Worm (Caenorhabditis elegans) whole organism, mixed stage, embryonic: ENCODE data around the gene pst-1.

ENCODE experiments used
- M03D4.4 ChIP-seq: sonication (generic microtip); optimal IDR thresholded peaks from 2 replicates; lab custom pipeline; 2017; ENCODE audit warnings: mild to moderate bottlenecking, missing genetic modification characterization, missing compliant biosample characterization
- bed-3 ChIP-seq: fragments of 200-800 bp; sonication (Bioruptor generic); optimal IDR thresholded peaks from 3 replicates; lab custom pipeline; 2018; ENCODE audit warnings: mild to moderate bottlenecking, missing genetic modification characterization, moderate library complexity, missing compliant biosample characterization
- ceh-39 ChIP-seq: fragments of 150-350 bp; optimal IDR thresholded peaks from 2 replicates; lab custom pipeline; 2014; ENCODE audit warnings: missing biosample characterization, missing genetic modification characterization
- ceh-83 ChIP-seq: fragments of 200-800 bp; sonication (Bioruptor generic); optimal IDR thresholded peaks from 2 replicates; lab custom pipeline; 2018; ENCODE audit warnings: mild to moderate bottlenecking, missing genetic modification characterization, missing compliant biosample characterization
- ces-1 ChIP-seq: fragments of 150-350 bp; optimal IDR thresholded peaks from 2 replicates; lab custom pipeline; 2014; ENCODE audit warnings: missing biosample characterization, missing genetic modification reagents, missing genetic modification characterization
- cnd-1 ChIP-seq: fragments of 200-800 bp; sonication (Bioruptor generic); optimal IDR thresholded peaks from 2 replicates; lab custom pipeline; 2018; ENCODE audit warnings: mild to moderate bottlenecking, missing genetic modification characterization, missing compliant biosample characterization
- drap-1 ChIP-seq: fragments of 200-800 bp; sonication (Bioruptor generic); optimal IDR thresholded peaks from 3 replicates; lab custom pipeline; 2018; ENCODE audit warnings: mild to moderate bottlenecking, missing genetic modification characterization, missing compliant biosample characterization
- elt-1 ChIP-seq: sonication (generic microtip); optimal IDR thresholded peaks from 2 replicates; lab custom pipeline; 2017; ENCODE audit warnings: missing genetic modification characterization, mild to moderate bottlenecking, missing compliant biosample characterization, antibody characterized with exemption, moderate library complexity, borderline replicate concordance; ENCODE audit not compliant: insufficient read depth
- elt-3 ChIP-seq: fragments of 150-350 bp; optimal IDR thresholded peaks from 2 replicates; lab custom pipeline; 2014; ENCODE audit warnings: missing biosample characterization, missing genetic modification characterization
- flh-1 ChIP-seq: fragments of 200-800 bp; sonication (Bioruptor generic); optimal IDR thresholded peaks from 2 replicates; lab custom pipeline; 2018; ENCODE audit warnings: mild to moderate bottlenecking, missing genetic modification characterization, moderate library complexity, missing compliant biosample characterization
- ham-2 ChIP-seq: fragments of 200-800 bp; sonication (Bioruptor generic); optimal IDR thresholded peaks from 2 replicates; lab custom pipeline; 2018; ENCODE audit warnings: mild to moderate bottlenecking, missing genetic modification characterization, missing compliant biosample characterization
- hlh-1 ChIP-seq: fragments of 150-350 bp; optimal IDR thresholded peaks from 2 replicates; lab custom pipeline; 2014; ENCODE audit warnings: missing biosample characterization, missing genetic modification reagents, missing genetic modification characterization
- lin-13 ChIP-seq: fragments of 150-350 bp; optimal IDR thresholded peaks from 2 replicates; lab custom pipeline; 2014; ENCODE audit warnings: missing biosample characterization, missing genetic modification characterization
- lin-32 ChIP-seq: fragments of 200-800 bp; sonication (Bioruptor generic); optimal IDR thresholded peaks from 2 replicates; lab custom pipeline; 2018; ENCODE audit warnings: mild to moderate bottlenecking, missing genetic modification characterization, missing compliant biosample characterization
- lsy-2 ChIP-seq: fragments of 150-350 bp; optimal IDR thresholded peaks from 2 replicates; lab custom pipeline; 2014; ENCODE audit warnings: missing biosample characterization, missing genetic modification characterization
- mab-5 ChIP-seq: fragments of 150-350 bp; optimal IDR thresholded peaks from 2 replicates; lab custom pipeline; 2014; ENCODE audit warnings: missing biosample characterization, missing genetic modification characterization
- mep-1 ChIP-seq: fragments of 150-350 bp; optimal IDR thresholded peaks from 2 replicates; lab custom pipeline; 2017; ENCODE audit warnings: missing biosample characterization, missing genetic modification reagents, missing genetic modification characterization, inconsistent platforms
- mls-2 ChIP-seq: sonication (generic microtip); optimal IDR thresholded peaks from 2 replicates; lab custom pipeline; 2016; ENCODE audit warnings: mild to moderate bottlenecking, missing genetic modification characterization, moderate library complexity, missing compliant biosample characterization
- nhr-2 ChIP-seq: fragments of 150-350 bp; optimal IDR thresholded peaks from 2 replicates; lab custom pipeline; 2014; ENCODE audit warnings: missing biosample characterization, missing genetic modification characterization
- nhr-237 ChIP-seq: fragments of 150-350 bp; optimal IDR thresholded peaks from 2 replicates; lab custom pipeline; 2014; ENCODE audit warnings: missing biosample characterization, missing genetic modification characterization
- nhr-28 ChIP-seq: fragments of 150-350 bp; optimal IDR thresholded peaks from 2 replicates; lab custom pipeline; 2014; ENCODE audit warnings: missing biosample characterization, missing genetic modification characterization
- nhr-76 ChIP-seq: sonication (generic microtip); optimal IDR thresholded peaks from 2 replicates; lab custom pipeline; 2017; ENCODE audit warnings: missing biosample characterization, missing genetic modification characterization
- pha-4 ChIP-seq: fragments of 150-350 bp; optimal IDR thresholded peaks from 2 replicates; lab custom pipeline; 2018; ENCODE audit warnings: missing biosample characterization, missing genetic modification reagents, missing genetic modification characterization
- sem-2 ChIP-seq: fragments of 200-800 bp; sonication (Bioruptor generic); optimal IDR thresholded peaks from 2 replicates; lab custom pipeline; 2018; ENCODE audit warnings: mild to moderate bottlenecking, missing genetic modification characterization, missing compliant biosample characterization
- snpc-4 ChIP-seq: fragments of 150-350 bp; optimal IDR thresholded peaks from 2 replicates; lab custom pipeline; 2014; ENCODE audit warnings: missing biosample characterization, missing genetic modification characterization
- sptf-1 ChIP-seq: sonication (generic microtip); optimal IDR thresholded peaks from 2 replicates; lab custom pipeline; 2017; ENCODE audit warnings: mild to moderate bottlenecking, missing genetic modification characterization, moderate library complexity, missing compliant biosample characterization
- tbx-8 ChIP-seq: fragments of 200-800 bp; sonication (Bioruptor generic); optimal IDR thresholded peaks from 2 replicates; lab custom pipeline; 2018; ENCODE audit warnings: mild to moderate bottlenecking, missing genetic modification characterization, moderate library complexity, missing compliant biosample characterization
- unc-120 ChIP-seq: sonication (generic microtip); optimal IDR thresholded peaks from 2 replicates; lab custom pipeline; 2017; ENCODE audit warnings: missing genetic modification characterization, missing compliant biosample characterization; ENCODE audit not compliant: poor library complexity, severe bottlenecking
- unc-39 ChIP-seq: fragments of 150-350 bp; optimal IDR thresholded peaks from 2 replicates; lab custom pipeline; 2014; ENCODE audit warnings: missing biosample characterization, missing genetic modification characterization
- zip-8 ChIP-seq: fragments of 150-350 bp; optimal IDR thresholded peaks from 2 replicates; lab custom pipeline; 2014; ENCODE audit warnings: missing biosample characterization, missing genetic modification characterization
- ztf-11 ChIP-seq: fragments of 150-350 bp; optimal IDR thresholded peaks from 2 replicates; lab custom pipeline; 2014; ENCODE audit warnings: missing biosample characterization, missing genetic modification characterization

The pst-1 gene

ce11 chrV:5921761-5922160 lies 21.5 kb upstream of the pst-1 start:
- no peak for TF ChIP-seq mab-5 (tag; lab: Kevin White, UChicago)
- no peak for TF ChIP-seq hlh-1 (tag; lab: Kevin White, UChicago)
- no peak for TF ChIP-seq snpc-4 (tag; lab: Kevin White, UChicago)
- no peak for TF ChIP-seq lin-32
- TF ChIP-seq bed-3 = no peak
- TF ChIP-seq nhr-2 (tag; lab: Kevin White, UChicago) = no peak
- TF ChIP-seq lin-13 (tag; lab: Kevin White, UChicago) = no peak
- TF ChIP-seq nhr-28 (tag; lab: Kevin White, UChicago) = no peak
- no peak for TF ChIP-seq elt-1 (tag; lab: Kevin White, UChicago)
- TF ChIP-seq ceh-39 = no peak
- no peak for TF ChIP-seq unc-120 (tag; lab: Kevin White, UChicago)
- TF ChIP-seq, all 35 proteins: peak for 0

ce11 chrV:5922236-5922635 lies 21.0 kb upstream of the pst-1 start, which contains the start of gene srsx-18:
srsx-18 (plus strand) TSS chrV:5922536.
- no peak for TF ChIP-seq nhr-28 (tag; lab: Kevin White, UChicago)
- TF ChIP-seq cnd-1 (tag; lab: Kevin White, UChicago) = no peak
- no peak for TF ChIP-seq sem-2 (GFP tag; lab: Kevin White, UChicago)
- no peak for TF ChIP-seq elt-1 (tag; lab: Kevin White, UChicago)
- no peak for TF ChIP-seq unc-39
- no peak for TF ChIP-seq tbx-8
- TF ChIP-seq mls-2 = no peak
- no peak for TF ChIP-seq ceh-83 (GFP tag; lab: Kevin White, UChicago)
- TF ChIP-seq M03D4.4 (tag; lab: Kevin White, UChicago) = no peak
- no peak for TF ChIP-seq drap-1
- no peak for TF ChIP-seq zip-8 (tag; lab: Kevin White, UChicago)
- no peak for TF ChIP-seq ztf-11 (tag; lab: Kevin White, UChicago)
- TF ChIP-seq ham-2 = no peak
- TF ChIP-seq nhr-2 (tag; lab: Kevin White, UChicago) = no peak
- no peak for TF ChIP-seq nhr-237 (tag; lab: Kevin White, UChicago)
- TF ChIP-seq mep-1 (tag; lab: Kevin White, UChicago) = no peak
- no peak for TF ChIP-seq elt-3 (tag; lab: Kevin White, UChicago)

DNA sequence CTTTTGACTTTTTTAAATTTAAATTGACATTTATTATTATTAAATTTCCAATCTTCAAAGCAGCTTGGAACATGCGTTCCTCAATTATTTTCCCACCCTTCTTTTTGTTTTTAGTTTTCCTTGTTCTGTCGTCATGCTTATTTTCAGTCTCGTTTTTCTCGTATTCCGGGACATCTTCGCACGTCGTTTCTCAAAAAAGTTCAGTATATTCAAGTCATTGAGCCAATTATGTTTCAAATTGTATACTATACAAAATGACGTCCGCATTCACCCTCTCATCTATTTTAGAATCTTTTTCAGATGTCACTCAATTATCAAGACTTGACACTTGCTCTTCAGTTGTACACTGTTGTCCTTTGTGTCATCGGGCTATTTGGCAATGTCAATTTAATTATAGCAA lies 15.9 kb upstream of the pst-1 start, which contains the start of gene srsx-17:
Gene srsx-17, plus strand, starts transcription at position 301 of the 400 bp plus-strand sequence.
- no peak for TF ChIP-seq mab-5 (tag; lab: Kevin White, UChicago)
- TF ChIP-seq cnd-1 (tag; lab: Kevin White, UChicago) = no peak
- no peak for TF ChIP-seq drap-1
- TF ChIP-seq nhr-237 (tag; lab: Kevin White, UChicago) = no peak
- no peak for TF ChIP-seq unc-39
- no peak for TF ChIP-seq lin-13 (tag; lab: Kevin White, UChicago)
- TF ChIP-seq mep-1 (tag; lab: Kevin White, UChicago) = no peak
- no peak for TF ChIP-seq bed-3
- no peak for TF ChIP-seq ztf-11 (tag; lab: Kevin White, UChicago)
- no peak for TF ChIP-seq sptf-1
- TF ChIP-seq, all 35 proteins: peak for 0

- no peak for TF ChIP-seq M03D4.4 (tag; lab: Kevin White, UChicago)
- TF ChIP-seq nhr-76 (tag; lab: Kevin White, UChicago) = no peak
- no peak for TF ChIP-seq flh-1 (GFP tag; lab: Kevin White, UChicago)
- no peak for TF ChIP-seq hlh-1 (tag; lab: Kevin White, UChicago)
- no peak for TF ChIP-seq snpc-4 (tag; lab: Kevin White, UChicago)
- TF ChIP-seq ces-1 = no peak
- TF ChIP-seq pha-4 (tag; lab: Kevin White, UChicago) = no peak
- TF ChIP-seq lin-32 = no peak
- TF ChIP-seq drap-1 = no peak
- no peak for TF ChIP-seq mep-1 (tag; lab: Kevin White, UChicago)
- no peak for TF ChIP-seq zip-8 (tag; lab: Kevin White, UChicago)
- TF ChIP-seq sem-2 (GFP tag; lab: Kevin White, UChicago) = no peak
- no peak for TF ChIP-seq cnd-1 (tag; lab: Kevin White, UChicago)
- TF ChIP-seq bed-3 = no peak
- no peak for TF ChIP-seq lsy-2 (tag; lab: Kevin White, UChicago)
- no peak for TF ChIP-seq ceh-83 (GFP tag; lab: Kevin White, UChicago)
Observed at ce11 chrV:5928006-5928405, 15.3 kb upstream of the pst-1 start.

ce11 chrV:5930588-5930987 lies 12.7 kb upstream of the pst-1 start, which contains the start of gene galt-1:
galt-1 (plus strand) TSS chrV:5930905.
- TF ChIP-seq ceh-39 (no peak), ztf-11 (tag; lab: Kevin White, UChicago) (no peak), pha-4 (tag; lab: Kevin White, UChicago) (no peak), tbx-8 (no peak), mab-5 (tag; lab: Kevin White, UChicago) (no peak), drap-1 (no peak)
